Worm (Caenorhabditis elegans) whole organism, L1 larva: ENCODE data around the gene K08D10.11.
"Not testable (repeated sequence)": the region's sequence is repeated elsewhere in the genome, so short reads cannot be mapped to it uniquely, and the experiment has no call there.

ENCODE experiments used
- F16B12.6 ChIP-seq: fragments of 150-350 bp; optimal IDR thresholded peaks from 2 replicates; lab custom pipeline; 2014; ENCODE audit warnings: missing biosample characterization, missing genetic modification characterization
- Y116A8C.19 ChIP-seq: sonication (generic microtip); optimal IDR thresholded peaks from 2 replicates; lab custom pipeline; 2016; ENCODE audit warnings: missing compliant biosample characterization, missing genetic modification characterization, borderline replicate concordance
- alr-1 ChIP-seq: fragments of 200-800 bp; sonication (Bioruptor generic); optimal IDR thresholded peaks from 2 replicates; lab custom pipeline; 2018; ENCODE audit warnings: borderline replicate concordance, mild to moderate bottlenecking, missing genetic modification characterization, missing compliant biosample characterization
- aly-2 ChIP-seq: fragments of 150-350 bp; optimal IDR thresholded peaks from 2 replicates; lab custom pipeline; 2014; ENCODE audit warnings: missing biosample characterization, missing genetic modification characterization
- ama-1 ChIP-seq: fragments of 150-350 bp; optimal IDR thresholded peaks from 2 replicates; lab custom pipeline; 2014
- ceh-88 ChIP-seq: fragments of 200-800 bp; sonication (Bioruptor generic); IDR thresholded peaks from 2 replicates; pipeline ENCODE4 v1.3.6; 2022; ENCODE audit warnings: missing genetic modification characterization, missing compliant biosample characterization
- ces-1 ChIP-seq: fragments of 150-350 bp; optimal IDR thresholded peaks from 2 replicates; lab custom pipeline; 2014; ENCODE audit warnings: missing biosample characterization, missing genetic modification reagents, missing genetic modification characterization
- dpl-1 ChIP-seq, 3 experiments: fragments of 150-350 bp in 2 of 3; sonication (generic microtip) in 1 of 3; optimal IDR thresholded peaks; 2 replicates each; lab custom pipeline; 2014 to 2017; ENCODE audit warnings: missing biosample characterization in 3 of 3, missing genetic modification characterization in 3 of 3, missing genetic modification reagents in 3 of 3
- dsc-1 ChIP-seq: sonication (generic microtip); optimal IDR thresholded peaks from 2 replicates; lab custom pipeline; 2016; ENCODE audit warnings: mild to moderate bottlenecking, missing genetic modification characterization, missing compliant biosample characterization
- efl-1 ChIP-seq, 4 experiments: fragments of 150-350 bp; optimal IDR thresholded peaks in 3 of 4; peaks in 1 of 4; 1 replicate in 1 of 4; 2 replicates in 3 of 4; lab custom pipeline; 2014; ENCODE audit warnings: missing biosample characterization in 2 of 4, missing genetic modification characterization in 2 of 4, missing genetic modification reagents in 2 of 4
- elt-2 ChIP-seq: sonication (generic microtip); optimal IDR thresholded peaks from 2 replicates; lab custom pipeline; 2016; ENCODE audit warnings: missing genetic modification characterization, mild to moderate bottlenecking, inconsistent platforms, missing compliant biosample characterization, missing genetic modification reagents
- ets-5 ChIP-seq: fragments of 200-800 bp; sonication (Bioruptor generic); IDR thresholded peaks from 2 replicates; pipeline ENCODE4 v1.3.6; 2022; ENCODE audit warnings: missing genetic modification characterization, missing compliant biosample characterization
- fkh-8 ChIP-seq: sonication (generic microtip); optimal IDR thresholded peaks from 2 replicates; lab custom pipeline; 2016; ENCODE audit warnings: mild to moderate bottlenecking, missing genetic modification characterization, missing compliant biosample characterization
- hpl-2 ChIP-seq: fragments of 150-350 bp; optimal IDR thresholded peaks from 2 replicates; lab custom pipeline; 2014; ENCODE audit warnings: missing biosample characterization, missing genetic modification reagents, missing genetic modification characterization
- lin-14 ChIP-seq: fragments of 200-800 bp; sonication (Bioruptor generic); optimal IDR thresholded peaks from 2 replicates; lab custom pipeline; 2018; ENCODE audit warnings: mild to moderate bottlenecking, missing genetic modification characterization, moderate library complexity, missing compliant biosample characterization
- lin-15B ChIP-seq: fragments of 150-350 bp; sonication (generic microtip); optimal IDR thresholded peaks from 3 replicates; lab custom pipeline; 2014; ENCODE audit warnings: missing biosample characterization, missing genetic modification characterization
- lsy-2 ChIP-seq, 2 experiments: fragments of 150-350 bp; optimal IDR thresholded peaks; 2 replicates each; lab custom pipeline; 2014; ENCODE audit warnings: missing biosample characterization in 2 of 2, missing genetic modification characterization in 2 of 2
- mab-9 ChIP-seq: fragments of 200-800 bp; sonication (Bioruptor generic); IDR thresholded peaks from 2 replicates; pipeline ENCODE4 v1.3.6; 2022; ENCODE audit warnings: missing genetic modification reagents, missing genetic modification characterization, missing compliant biosample characterization
- mep-1 ChIP-seq: fragments of 150-350 bp; optimal IDR thresholded peaks from 2 replicates; lab custom pipeline; 2014; ENCODE audit warnings: missing biosample characterization, missing genetic modification characterization
- nhr-20 ChIP-seq: sonication (generic microtip); optimal IDR thresholded peaks from 2 replicates; lab custom pipeline; 2016; ENCODE audit warnings: mild to moderate bottlenecking, missing genetic modification characterization, missing compliant biosample characterization
- nhr-237 ChIP-seq: fragments of 150-350 bp; optimal IDR thresholded peaks from 2 replicates; lab custom pipeline; 2014; ENCODE audit warnings: missing biosample characterization, missing genetic modification characterization
- nhr-47 ChIP-seq: sonication (generic microtip); optimal IDR thresholded peaks from 2 replicates; lab custom pipeline; 2016; ENCODE audit warnings: mild to moderate bottlenecking, missing genetic modification characterization, moderate library complexity, missing compliant biosample characterization
- nhr-76 ChIP-seq: sonication (generic microtip); optimal IDR thresholded peaks from 2 replicates; lab custom pipeline; 2017; ENCODE audit warnings: missing biosample characterization, missing genetic modification characterization
- pag-3 ChIP-seq: sonication (generic microtip); optimal IDR thresholded peaks from 2 replicates; lab custom pipeline; 2017; ENCODE audit warnings: missing genetic modification characterization, mild to moderate bottlenecking, missing compliant biosample characterization, antibody characterized with exemption, borderline replicate concordance; ENCODE audit not compliant: insufficient read depth
- pax-3 ChIP-seq: fragments of 200-800 bp; sonication (Bioruptor generic); optimal IDR thresholded peaks from 2 replicates; lab custom pipeline; 2018; ENCODE audit warnings: mild to moderate bottlenecking, missing genetic modification characterization, moderate library complexity, missing compliant biosample characterization
- swsn-7 ChIP-seq: sonication (generic microtip); optimal IDR thresholded peaks from 2 replicates; lab custom pipeline; 2016; ENCODE audit warnings: missing genetic modification characterization, missing compliant biosample characterization
- tbx-2 ChIP-seq: sonication (generic microtip); optimal IDR thresholded peaks from 2 replicates; lab custom pipeline; 2016; ENCODE audit warnings: missing genetic modification characterization, missing compliant biosample characterization
- unc-86 ChIP-seq: sonication (generic microtip); optimal IDR thresholded peaks from 2 replicates; lab custom pipeline; 2016; ENCODE audit warnings: missing genetic modification characterization, missing compliant biosample characterization
- unc-98 ChIP-seq: fragments of 200-800 bp; sonication (Bioruptor generic); IDR thresholded peaks from 2 replicates; pipeline ENCODE4 v1.3.6; 2022; ENCODE audit warnings: missing genetic modification characterization, missing compliant biosample characterization
- zip-4 ChIP-seq: fragments of 200-800 bp; sonication (Bioruptor generic); optimal IDR thresholded peaks from 2 replicates; lab custom pipeline; 2018; ENCODE audit warnings: mild to moderate bottlenecking, missing genetic modification characterization, moderate library complexity, missing compliant biosample characterization

The K08D10.11 gene

DNA sequence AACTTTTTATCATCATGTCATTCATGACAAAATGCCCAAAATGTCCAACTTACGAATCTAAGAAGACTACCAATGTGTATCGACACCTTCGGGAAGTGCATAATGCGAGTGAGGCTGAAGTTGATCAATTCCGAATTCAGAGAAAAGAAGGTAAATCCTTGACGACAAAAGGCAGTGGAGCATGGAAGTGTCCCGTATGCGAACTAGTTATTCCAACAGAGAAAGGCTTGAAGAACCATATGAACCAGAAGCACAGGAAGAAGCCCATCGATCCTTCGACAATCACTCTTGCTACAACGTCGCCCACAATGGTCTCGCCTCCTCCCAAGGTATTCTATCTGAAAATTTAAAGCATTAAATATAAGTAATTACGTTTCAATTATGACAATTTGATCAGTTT is at the start of gene K08D10.11:
Gene K08D10.11 (minus strand): TSS at position 101 of the 400 bp plus-strand sequence.
- TF ChIP-seq mep-1; lsy-2 (tag; optimal IDR thresholded peaks at IDR 0.05; lab: Kevin White, UChicago); pax-3: not testable (repeated sequence)
- TF ChIP-seq, all 84 proteins: peak for 0; not testable (repeated sequence) for 84

- TF ChIP-seq alr-1 (no peak), nhr-20 (no peak), hpl-2 (GFP tag; lab: Kevin White, UChicago) (no peak), unc-86 (no peak), lsy-2 (tag; optimal IDR thresholded peaks at IDR 0.05; lab: Kevin White, UChicago) (no peak), swsn-7 (no peak), lin-15B (tag; lab: Kevin White, UChicago) (no peak), tbx-2 (tag; lab: Kevin White, UChicago) (no peak)
Observed at ce11 chrIV:4235315-4236024, 49.5 kb upstream of the K08D10.11 start, which contains the start of the genes zipt-2.2 and dpy-13. zipt-2.2 (minus strand) TSS chrIV:4235365. dpy-13 (plus strand) TSS chrIV:4235614.

ce11 chrIV:4227917-4228316 is 41.9 kb upstream of the K08D10.11 start, which contains the start of gene srbc-70:
srbc-70 (minus strand) TSS chrIV:4228017.
- TF ChIP-seq ces-1 (GFP tag; lab: Kevin White, UChicago), result no peak
- TF ChIP-seq mab-9 (GFP tag; lab: Robert Waterston, UW), result no peak

- peak; percentile 3 for TF ChIP-seq fkh-8 (tag; lab: Kevin White, UChicago)
- no peak for TF ChIP-seq alr-1
Observed at ce11 chrIV:4225851-4226250, 39.9 kb upstream of the K08D10.11 start, which contains the start of gene srbc-71. srbc-71 (minus strand) TSS chrIV:4225951.

- no peak for TF ChIP-seq Y116A8C.19 (tag; lab: Kevin White, UChicago)
- no peak for TF ChIP-seq ceh-88 (GFP tag; lab: Robert Waterston, UW)
- no peak for TF ChIP-seq nhr-47 (tag; lab: Kevin White, UChicago)
- TF ChIP-seq efl-1 (optimal IDR thresholded peaks at IDR 0.05; lab: Kevin White, UChicago), result no peak
- no peak for TF ChIP-seq efl-1 (GFP tag; optimal IDR thresholded peaks at IDR 0.05 in 1 of 2; lab: Kevin White, UChicago)
- TF ChIP-seq elt-2, result no peak
- TF ChIP-seq ces-1 (GFP tag; lab: Kevin White, UChicago), result no peak
Observed at ce11 chrIV:4219983-4220382, 34.0 kb upstream of the K08D10.11 start, which contains the start of gene F30B5.11. F30B5.11 (minus strand) TSS chrIV:4220083.

DNA sequence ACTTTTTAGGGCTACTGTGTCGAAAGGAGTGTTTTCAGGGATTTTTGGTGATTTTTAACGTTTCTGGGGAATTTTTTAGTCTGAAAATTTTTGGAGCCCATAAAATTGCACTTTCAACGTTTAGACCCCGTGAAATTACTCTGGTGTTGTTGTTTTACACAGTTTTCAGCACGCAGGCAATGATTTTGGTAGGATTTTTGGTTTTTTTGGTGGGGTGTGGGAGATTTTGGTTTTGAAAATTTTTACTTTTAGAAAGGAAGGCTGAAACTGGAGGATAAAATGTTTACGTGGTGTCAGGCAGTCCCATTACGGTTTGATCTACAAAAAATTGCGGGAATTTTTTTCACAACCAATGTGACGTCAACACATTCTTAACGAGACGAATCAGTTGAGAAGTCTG is 32.3 kb upstream of the K08D10.11 start:
- TF ChIP-seq dpl-1 (GFP tag; optimal IDR thresholded peaks at IDR 0.05; lab: Kevin White, UChicago), result no peak
- no peak for TF ChIP-seq nhr-76 (tag; lab: Kevin White, UChicago)
- no peak for TF ChIP-seq ceh-88 (GFP tag; lab: Robert Waterston, UW)
- TF ChIP-seq nhr-237 (tag; lab: Kevin White, UChicago), result no peak
- no peak for TF ChIP-seq unc-98 (GFP tag; lab: Robert Waterston, UW)
- no peak for TF ChIP-seq ets-5
- peak; percentile 17 for TF ChIP-seq ama-1 (lab: Kevin White, UChicago)
- TF ChIP-seq lin-14, result no peak
- TF ChIP-seq pag-3 (tag; lab: Kevin White, UChicago), result no peak
- TF ChIP-seq dsc-1 (tag; lab: Kevin White, UChicago), result no peak
- no peak for TF ChIP-seq zip-4
- TF ChIP-seq efl-1 (optimal IDR thresholded peaks at IDR 0.05; lab: Kevin White, UChicago), result no peak
- TF ChIP-seq efl-1 (GFP tag; optimal IDR thresholded peaks at IDR 0.05 in 1 of 2; lab: Kevin White, UChicago), result no peak
- no peak for TF ChIP-seq swsn-7
- TF ChIP-seq mep-1, result no peak
- TF ChIP-seq F16B12.6 (tag; lab: Kevin White, UChicago), result no peak
- TF ChIP-seq aly-2, result peak; percentile 29
